Worm (Caenorhabditis elegans) whole organism, early embryonic: ENCODE data around the gene F49C12.12.

Experiments
- F13C5.2 ChIP-seq: sonication (generic microtip); optimal IDR thresholded peaks from 2 replicates; lab custom pipeline; 2017; ENCODE audit warnings: mild to moderate bottlenecking, missing genetic modification characterization, inconsistent platforms, missing compliant biosample characterization
- ama-1 ChIP-seq: fragments of 150-350 bp; optimal IDR thresholded peaks from 2 replicates; lab custom pipeline; 2014
- ceh-13 ChIP-seq: fragments of 200-800 bp; sonication (Bioruptor generic); optimal IDR thresholded peaks from 2 replicates; lab custom pipeline; 2018; ENCODE audit warnings: mild to moderate bottlenecking, missing genetic modification characterization, missing compliant biosample characterization
- ets-7 ChIP-seq: sonication (generic microtip); optimal IDR thresholded peaks from 2 replicates; lab custom pipeline; 2016; ENCODE audit warnings: missing genotype, missing genetic modification characterization, missing compliant biosample characterization
- flt-1 ChIP-seq: fragments of 200-800 bp; sonication (Bioruptor generic); IDR thresholded peaks from 2 replicates; pipeline ENCODE4 v1.3.6; 2022; ENCODE audit warnings: missing genetic modification characterization, missing compliant biosample characterization
- hnd-1 ChIP-seq: sonication (generic microtip); optimal IDR thresholded peaks from 2 replicates; lab custom pipeline; 2016; ENCODE audit warnings: missing genetic modification characterization, missing compliant biosample characterization
- scrt-1 ChIP-seq: fragments of 200-800 bp; sonication (Bioruptor generic); IDR thresholded peaks from 2 replicates; pipeline ENCODE4 v1.3.6; 2022; ENCODE audit warnings: missing genetic modification characterization, missing compliant biosample characterization
- sea-1 ChIP-seq: fragments of 200-800 bp; sonication (Bioruptor generic); conservative IDR thresholded peaks from 2 replicates; pipeline ENCODE4 v1.3.6; 2022; ENCODE audit warnings: missing genetic modification characterization, missing compliant biosample characterization
- tbx-37 ChIP-seq: fragments of 200-800 bp; sonication (Bioruptor generic); conservative IDR thresholded peaks from 2 replicates; pipeline ENCODE4 v1.3.6; 2022; ENCODE audit warnings: missing genetic modification reagents, missing genetic modification characterization, missing compliant biosample characterization
- tra-4 ChIP-seq: sonication (generic microtip); optimal IDR thresholded peaks from 2 replicates; lab custom pipeline; 2017; ENCODE audit warnings: missing genetic modification characterization, missing compliant biosample characterization

DNA sequence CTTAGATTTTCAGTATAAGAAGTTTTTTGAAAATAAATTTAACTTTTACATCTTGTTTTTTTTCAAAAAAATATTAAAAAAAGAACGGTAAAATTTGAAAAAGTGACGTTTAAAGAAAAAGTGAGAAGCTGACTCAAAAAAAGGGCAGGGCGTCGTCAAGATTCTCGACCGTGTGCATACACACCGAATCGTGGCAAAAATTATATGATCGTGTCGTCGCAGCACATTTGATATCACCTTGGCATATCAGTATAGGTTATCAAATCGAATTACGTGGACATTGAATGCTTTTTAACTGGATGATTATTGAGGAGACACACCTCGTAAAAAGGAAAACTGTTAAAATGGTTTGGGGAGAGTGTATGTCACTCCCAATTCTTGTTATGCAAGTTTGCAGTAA is 12.1 kb upstream of the F49C12.12 start:
- TF ChIP-seq ets-7 (tag; lab: Kevin White, UChicago) = no peak
- no peak for TF ChIP-seq F13C5.2
- TF ChIP-seq ceh-13 = no peak
- TF ChIP-seq ama-1 (lab: Kevin White, UChicago) = no peak
- no peak for TF ChIP-seq hnd-1 (tag; lab: Kevin White, UChicago)
- no peak for TF ChIP-seq scrt-1 (GFP tag; lab: Robert Waterston, UW)
- no peak for TF ChIP-seq sea-1 (GFP tag; lab: Robert Waterston, UW)
- no peak for TF ChIP-seq flt-1
- no peak for TF ChIP-seq tbx-37 (GFP tag; lab: Robert Waterston, UW)
- TF ChIP-seq tra-4 (tag; lab: Kevin White, UChicago) = no peak
